1 fruit fly cellular context compared by ENCODE assay signal in the genomic region with DNA sequence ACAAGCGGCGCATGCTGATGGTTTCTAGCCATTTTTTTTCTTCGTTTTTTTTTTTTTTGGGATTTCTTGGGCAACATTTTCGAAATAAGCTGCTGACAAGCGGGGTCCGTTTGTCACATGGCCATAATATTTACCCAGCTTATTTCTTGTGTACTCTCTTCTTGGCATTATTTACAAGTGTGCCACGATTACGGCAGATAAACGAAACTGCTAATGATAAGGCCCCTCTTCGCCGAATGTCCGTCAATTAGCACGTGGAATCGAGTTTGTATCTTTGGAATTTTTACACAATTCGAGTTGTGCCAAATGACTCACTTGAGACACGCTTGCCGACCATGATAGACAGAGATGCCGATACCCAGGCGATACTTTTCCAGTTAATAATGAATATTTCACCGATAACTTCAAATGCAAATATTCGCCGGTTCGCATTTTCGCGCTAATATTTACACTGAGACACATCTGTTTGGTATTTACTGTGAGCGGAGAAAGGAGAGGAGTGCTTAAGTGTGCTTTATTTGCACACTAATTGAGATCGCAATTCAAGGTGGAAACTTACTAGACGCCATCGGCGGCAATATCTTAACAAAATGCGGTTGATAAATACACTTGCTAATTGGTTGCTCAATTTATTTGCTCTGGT.
TF ChIP-seq lines count a peak whose summit lies in the region.

No protein-coding gene starts in this region.

TF ChIP-seq in whole organism, embryonic, 481 proteins besides CTCF, POLR2A, EP300 and RAD21 (continued from another document):
- TF ChIP-seq CG12071 (GFP tag; optimal IDR thresholded peaks at IDR 0.05; lab: Kevin White, UChicago): peak; percentile 80
- peak; percentile 19; the same call in 1 of the 2 replicates for TF ChIP-seq slbo (GFP tag; IDR thresholded peaks at IDR 0.05; lab: Robert Waterston, UW)
- TF ChIP-seq CG15696 (tag; optimal IDR thresholded peaks at IDR 0.05; lab: Kevin White, UChicago): peak; percentile 3
- peak; percentile 4 for TF ChIP-seq CG9727 (GFP tag; optimal IDR thresholded peaks at IDR 0.05; lab: Kevin White, UChicago)
- no peak for TF ChIP-seq chn (GFP tag; optimal IDR thresholded peaks at IDR 0.05; lab: Kevin White, UChicago)
- TF ChIP-seq CG10543 (GFP tag; optimal IDR thresholded peaks at IDR 0.05; lab: Kevin White, UChicago): peak; percentile 64
- peak; percentile 20 for TF ChIP-seq HmgD (GFP tag; optimal IDR thresholded peaks at IDR 0.05; lab: Kevin White, UChicago)
- TF ChIP-seq jumu (GFP tag; optimal IDR thresholded peaks at IDR 0.05; lab: Kevin White, UChicago): no peak
- TF ChIP-seq CG11723 (GFP tag; optimal IDR thresholded peaks at IDR 0.05; lab: Kevin White, UChicago): peak; percentile 23
- TF ChIP-seq Asciz (GFP tag; optimal IDR thresholded peaks at IDR 0.05; lab: Kevin White, UChicago): peak; percentile 55
- TF ChIP-seq ci (GFP tag; IDR thresholded peaks at IDR 0.05; lab: Robert Waterston, UW): peak; percentile 65; the same call in 1 of the 3 replicates
- peak; percentile 9 for TF ChIP-seq nom (GFP tag; optimal IDR thresholded peaks at IDR 0.05; lab: Kevin White, UChicago)
- peak; percentile 55; the same call in 2 of the 3 replicates for TF ChIP-seq otp (GFP tag; IDR thresholded peaks at IDR 0.05; lab: Robert Waterston, UW)
- TF ChIP-seq fd102C (GFP tag; optimal IDR thresholded peaks at IDR 0.05; lab: Kevin White, UChicago): no peak
- TF ChIP-seq CG6765 (GFP tag; optimal IDR thresholded peaks at IDR 0.05; lab: Kevin White, UChicago): peak; percentile 70
- no peak for TF ChIP-seq Lim3 (GFP tag; IDR thresholded peaks at IDR 0.05; lab: Robert Waterston, UW)
- peak; percentile 44; the same call in 1 of the 2 replicates for TF ChIP-seq HLH3B (GFP tag; IDR thresholded peaks at IDR 0.05; lab: Robert Waterston, UW)
- no peak for TF ChIP-seq gcm (GFP tag; optimal IDR thresholded peaks at IDR 0.05; lab: Kevin White, UChicago)
- TF ChIP-seq Sox102F (GFP tag; optimal IDR thresholded peaks at IDR 0.05; lab: Kevin White, UChicago): peak; percentile 20
- peak; percentile 1 for TF ChIP-seq btn (GFP tag; optimal IDR thresholded peaks at IDR 0.05; lab: Kevin White, UChicago)
- no peak for TF ChIP-seq D (optimal IDR thresholded peaks at IDR 0.05; lab: Kevin White, UChicago)
- peak; percentile 2 for TF ChIP-seq D (GFP tag; optimal IDR thresholded peaks at IDR 0.05; lab: Kevin White, UChicago)
- TF ChIP-seq CG6791 (GFP tag; IDR thresholded peaks at IDR 0.05; lab: Robert Waterston, UW; ENCODE audit: partially characterized antibody): no peak
- peak; percentile 69; the same call in 2 of the 3 replicates for TF ChIP-seq Dbx (GFP tag; IDR thresholded peaks at IDR 0.05; lab: Robert Waterston, UW)
- no peak for TF ChIP-seq ftz-f1 (GFP tag; optimal IDR thresholded peaks at IDR 0.05; lab: Kevin White, UChicago)
- TF ChIP-seq CG12236 (GFP tag; optimal IDR thresholded peaks at IDR 0.05; lab: Kevin White, UChicago): peak; percentile 32
- TF ChIP-seq CG1647 (GFP tag; optimal IDR thresholded peaks at IDR 0.05; lab: Kevin White, UChicago): no peak
- TF ChIP-seq corto (GFP tag; optimal IDR thresholded peaks at IDR 0.05; lab: Kevin White, UChicago): no peak
- TF ChIP-seq CG32532 (GFP tag; IDR thresholded peaks at IDR 0.05; lab: Robert Waterston, UW): peak; percentile 5; the same call in 1 of the 2 replicates
- TF ChIP-seq onecut (GFP tag; IDR thresholded peaks at IDR 0.05; lab: Robert Waterston, UW): peak; percentile 62; the same call in 1 of the 2 replicates
- no peak for TF ChIP-seq Ada2b (GFP tag; IDR thresholded peaks at IDR 0.05; lab: Robert Waterston, UW)
- TF ChIP-seq CG4328 (GFP tag; optimal IDR thresholded peaks at IDR 0.05; lab: Kevin White, UChicago): peak; percentile 57
- TF ChIP-seq CG14014 (GFP tag; IDR thresholded peaks at IDR 0.05; lab: Robert Waterston, UW): peak; percentile 49; the same call in 1 of the 2 replicates
- peak; percentile 47 for TF ChIP-seq CG7786 (GFP tag; optimal IDR thresholded peaks at IDR 0.05; lab: Kevin White, UChicago)
- peak; percentile 46; the same call in 1 of the 2 replicates for TF ChIP-seq Atf6 (GFP tag; IDR thresholded peaks at IDR 0.05; lab: Robert Waterston, UW)
- no peak for TF ChIP-seq zf30C (GFP tag; optimal IDR thresholded peaks at IDR 0.05; lab: Kevin White, UChicago)
- peak; percentile 59 for TF ChIP-seq CG2678 (tag; optimal IDR thresholded peaks at IDR 0.05; lab: Kevin White, UChicago)
- TF ChIP-seq zfh2 (GFP tag; optimal IDR thresholded peaks at IDR 0.05; lab: Kevin White, UChicago): peak; percentile 51
- no peak for TF ChIP-seq C15 (GFP tag; IDR thresholded peaks at IDR 0.05; lab: Robert Waterston, UW)
- peak; percentile 20 for TF ChIP-seq Hand (GFP tag; optimal IDR thresholded peaks at IDR 0.05; lab: Kevin White, UChicago)
- no peak for TF ChIP-seq CG8359 (GFP tag; optimal IDR thresholded peaks at IDR 0.05; lab: Kevin White, UChicago; ENCODE audit: borderline replicate concordance)
- TF ChIP-seq HLHmδ (GFP tag; optimal IDR thresholded peaks at IDR 0.05; lab: Kevin White, UChicago): peak; percentile 36
- TF ChIP-seq CG11696 (GFP tag; IDR thresholded peaks at IDR 0.05; lab: Robert Waterston, UW): peak; percentile 53; the same call in 1 of the 2 replicates
- no peak for TF ChIP-seq Rx (GFP tag; IDR thresholded peaks at IDR 0.05; lab: Robert Waterston, UW)
- TF ChIP-seq CG1792 (GFP tag; optimal IDR thresholded peaks at IDR 0.05; lab: Kevin White, UChicago): peak; percentile 36
- TF ChIP-seq Awh (GFP tag; IDR thresholded peaks at IDR 0.05; lab: Robert Waterston, UW): peak; percentile 66; the same call in 1 of the 2 replicates
- TF ChIP-seq so (GFP tag; IDR thresholded peaks at IDR 0.05; lab: Robert Waterston, UW): peak; percentile 67; the same call in 1 of the 3 replicates
- TF ChIP-seq CG8944 (GFP tag; optimal IDR thresholded peaks at IDR 0.05; lab: Kevin White, UChicago): peak; percentile 27
- TF ChIP-seq dan (GFP tag; IDR thresholded peaks at IDR 0.05; lab: Robert Waterston, UW): no peak
- 0 out of 3 replicates have a peak, but pooled peaks have one; percentile 17 for TF ChIP-seq dysf (GFP tag; IDR thresholded peaks at IDR 0.05; lab: Robert Waterston, UW)
- TF ChIP-seq ara (GFP tag; IDR thresholded peaks at IDR 0.05; lab: Robert Waterston, UW): 0 out of 2 replicates have a peak, but pooled peaks have one; percentile 24
- peak; percentile 27 for TF ChIP-seq CG18619 (GFP tag; optimal IDR thresholded peaks at IDR 0.05; lab: Kevin White, UChicago)
- TF ChIP-seq CG11085 (GFP tag; IDR thresholded peaks at IDR 0.05; lab: Robert Waterston, UW): no peak
- peak; percentile 47 for TF ChIP-seq CG17359 (tag; optimal IDR thresholded peaks at IDR 0.05; lab: Kevin White, UChicago)
- TF ChIP-seq hkb (optimal IDR thresholded peaks at IDR 0.05; lab: Kevin White, UChicago): no peak
- TF ChIP-seq hkb (GFP tag; IDR thresholded peaks at IDR 0.05; lab: Robert Waterston, UW): peak; percentile 49; the same call in 1 of the 2 replicates
- peak; percentile 44 for TF ChIP-seq CG15601 (tag; optimal IDR thresholded peaks at IDR 0.05; lab: Kevin White, UChicago)
- no peak for TF ChIP-seq ham (GFP tag; IDR thresholded peaks at IDR 0.05; lab: Robert Waterston, UW)
- peak; percentile 46 for TF ChIP-seq CG3407 (GFP tag; optimal IDR thresholded peaks at IDR 0.05; lab: Kevin White, UChicago)
- peak; percentile 26 for TF ChIP-seq grn (GFP tag; optimal IDR thresholded peaks at IDR 0.05; lab: Kevin White, UChicago)
- TF ChIP-seq CG13894 (tag; optimal IDR thresholded peaks at IDR 0.05; lab: Kevin White, UChicago): peak; percentile 45
- TF ChIP-seq CG4360 (GFP tag; IDR thresholded peaks at IDR 0.05; lab: Robert Waterston, UW): peak; percentile 41; the same call in 1 of the 2 replicates
- TF ChIP-seq pho (GFP tag; optimal IDR thresholded peaks at IDR 0.05; lab: Kevin White, UChicago): peak; percentile 42
- peak; percentile 60 for TF ChIP-seq CG3281 (GFP tag; optimal IDR thresholded peaks at IDR 0.05; lab: Kevin White, UChicago)
- TF ChIP-seq HLH54F (GFP tag; optimal IDR thresholded peaks at IDR 0.05; lab: Kevin White, UChicago): peak; percentile 20
- TF ChIP-seq Ptx1 (GFP tag; IDR thresholded peaks at IDR 0.05; lab: Robert Waterston, UW): peak; percentile 14; the same call in 1 of the 2 replicates
- TF ChIP-seq CG17912 (GFP tag; optimal IDR thresholded peaks at IDR 0.05; lab: Kevin White, UChicago): no peak
- peak; percentile 75 for TF ChIP-seq CG12769 (tag; optimal IDR thresholded peaks at IDR 0.05; lab: Kevin White, UChicago)
- TF ChIP-seq dpn (GFP tag; optimal IDR thresholded peaks at IDR 0.05; lab: Kevin White, UChicago): peak in 1 of 2 experiments; percentile 40
- TF ChIP-seq sqz (GFP tag; optimal IDR thresholded peaks at IDR 0.05; lab: Kevin White, UChicago): peak; percentile 35
